Worm (Caenorhabditis elegans) whole organism, late embryonic: ENCODE measurements around the gene mdt-28.

Experiments used
- C08G9.2 ChIP-seq: sonication (generic microtip); optimal IDR thresholded peaks from 2 replicates; lab custom pipeline; 2016; ENCODE audit warnings: mild to moderate bottlenecking, missing genetic modification characterization, moderate library complexity, missing compliant biosample characterization
- C38D4.7 ChIP-seq: fragments of 200-800 bp; sonication (Bioruptor generic); optimal IDR thresholded peaks from 2 replicates; lab custom pipeline; 2018; ENCODE audit warnings: mild to moderate bottlenecking, missing genetic modification characterization, moderate library complexity, missing compliant biosample characterization
- F13H6.1 ChIP-seq: sonication (generic microtip); optimal IDR thresholded peaks from 2 replicates; lab custom pipeline; 2016; ENCODE audit warnings: missing genetic modification characterization, missing compliant biosample characterization
- K02D7.2 ChIP-seq: sonication (generic microtip); optimal IDR thresholded peaks from 2 replicates; lab custom pipeline; 2017; ENCODE audit warnings: mild to moderate bottlenecking, missing genetic modification characterization, missing compliant biosample characterization
- K09A11.1 ChIP-seq: sonication (generic microtip); optimal IDR thresholded peaks from 2 replicates; lab custom pipeline; 2017; ENCODE audit warnings: antibody characterized with exemption, mild to moderate bottlenecking, missing genetic modification characterization, missing compliant biosample characterization; ENCODE audit not compliant: insufficient read depth
- T23F11.4 ChIP-seq: fragments of 200-800 bp; sonication (Bioruptor generic); optimal IDR thresholded peaks from 2 replicates; lab custom pipeline; 2018; ENCODE audit warnings: mild to moderate bottlenecking, missing genetic modification characterization, missing compliant biosample characterization
- ceh-14 ChIP-seq: sonication (generic microtip); optimal IDR thresholded peaks from 2 replicates; lab custom pipeline; 2016; ENCODE audit warnings: missing genotype, missing genetic modification characterization, missing compliant biosample characterization
- ceh-18 ChIP-seq: sonication (generic microtip); optimal IDR thresholded peaks from 2 replicates; lab custom pipeline; 2016; ENCODE audit warnings: missing genetic modification characterization, missing compliant biosample characterization
- ceh-19 ChIP-seq: fragments of 200-800 bp; sonication (Bioruptor generic); optimal IDR thresholded peaks from 2 replicates; lab custom pipeline; 2018; ENCODE audit warnings: mild to moderate bottlenecking, missing genetic modification characterization, missing compliant biosample characterization
- ceh-2 ChIP-seq: sonication (generic microtip); optimal IDR thresholded peaks from 2 replicates; lab custom pipeline; 2016; ENCODE audit warnings: missing genotype, missing genetic modification characterization, missing compliant biosample characterization
- ceh-22 ChIP-seq: sonication (generic microtip); optimal IDR thresholded peaks from 2 replicates; lab custom pipeline; 2017; ENCODE audit warnings: missing biosample characterization, missing genetic modification characterization
- ceh-24 ChIP-seq: sonication (generic microtip); optimal IDR thresholded peaks from 2 replicates; lab custom pipeline; 2016; ENCODE audit warnings: mild to moderate bottlenecking, missing genetic modification characterization, missing compliant biosample characterization
- ceh-34 ChIP-seq: sonication (generic microtip); optimal IDR thresholded peaks from 2 replicates; lab custom pipeline; 2016; ENCODE audit warnings: mild to moderate bottlenecking, missing genetic modification characterization, missing compliant biosample characterization
- ceh-45 ChIP-seq: fragments of 200-800 bp; sonication (Bioruptor generic); IDR thresholded peaks from 2 replicates; pipeline ENCODE4 v1.3.6; 2022; ENCODE audit warnings: missing genetic modification reagents, missing genetic modification characterization, missing compliant biosample characterization
- che-1 ChIP-seq: sonication (generic microtip); optimal IDR thresholded peaks from 2 replicates; lab custom pipeline; 2016; ENCODE audit warnings: mild to moderate bottlenecking, missing genetic modification characterization, missing compliant biosample characterization
- dmd-4 ChIP-seq: sonication (generic microtip); optimal IDR thresholded peaks from 2 replicates; lab custom pipeline; 2016; ENCODE audit warnings: borderline replicate concordance, missing genetic modification characterization, missing compliant biosample characterization
- dve-1 ChIP-seq: sonication (generic microtip); optimal IDR thresholded peaks from 2 replicates; lab custom pipeline; 2017; ENCODE audit warnings: antibody characterized with exemption, mild to moderate bottlenecking, missing genetic modification characterization, missing compliant biosample characterization
- elt-2 ChIP-seq: sonication (generic microtip); optimal IDR thresholded peaks from 2 replicates; lab custom pipeline; 2016; ENCODE audit warnings: missing genetic modification reagents, missing genetic modification characterization, missing compliant biosample characterization
- elt-4 ChIP-seq: sonication (generic microtip); optimal IDR thresholded peaks from 2 replicates; lab custom pipeline; 2016; ENCODE audit warnings: missing genetic modification characterization, missing compliant biosample characterization
- ets-4 ChIP-seq: sonication (generic microtip); optimal IDR thresholded peaks from 2 replicates; lab custom pipeline; 2016; ENCODE audit warnings: missing genetic modification characterization, missing compliant biosample characterization
- eyg-1 ChIP-seq: sonication (generic microtip); optimal IDR thresholded peaks from 2 replicates; lab custom pipeline; 2016; ENCODE audit warnings: missing genotype, missing genetic modification characterization, missing compliant biosample characterization
- fax-1 ChIP-seq: sonication (generic microtip); optimal IDR thresholded peaks from 2 replicates; lab custom pipeline; 2016; ENCODE audit warnings: missing genotype, missing genetic modification characterization, missing compliant biosample characterization
- fkh-10 ChIP-seq: fragments of 150-350 bp; optimal IDR thresholded peaks from 2 replicates; lab custom pipeline; 2014; ENCODE audit warnings: missing biosample characterization, missing genetic modification reagents, missing genetic modification characterization
- hlh-13 ChIP-seq: fragments of 200-800 bp; sonication (Bioruptor generic); optimal IDR thresholded peaks from 2 replicates; lab custom pipeline; 2018; ENCODE audit warnings: mild to moderate bottlenecking, missing genetic modification characterization, missing compliant biosample characterization
- hlh-15 ChIP-seq: sonication (generic microtip); optimal IDR thresholded peaks from 2 replicates; lab custom pipeline; 2016; ENCODE audit warnings: missing genetic modification characterization, missing compliant biosample characterization
- hlh-30 ChIP-seq: sonication (generic microtip); optimal IDR thresholded peaks from 2 replicates; lab custom pipeline; 2017; ENCODE audit warnings: antibody characterized with exemption, missing genetic modification characterization, missing compliant biosample characterization; ENCODE audit not compliant: insufficient read depth
- hlh-6 ChIP-seq: sonication (generic microtip); optimal IDR thresholded peaks from 2 replicates; lab custom pipeline; 2016; ENCODE audit warnings: missing genotype, missing genetic modification characterization, missing compliant biosample characterization
- lim-6 ChIP-seq: sonication (generic microtip); optimal IDR thresholded peaks from 2 replicates; lab custom pipeline; 2016; ENCODE audit warnings: missing genetic modification characterization, missing compliant biosample characterization
- lin-11 ChIP-seq: fragments of 200-800 bp; sonication (Bioruptor generic); optimal IDR thresholded peaks from 2 replicates; lab custom pipeline; 2018; ENCODE audit warnings: mild to moderate bottlenecking, missing genetic modification characterization, missing compliant biosample characterization
- madf-2 ChIP-seq: sonication (generic microtip); optimal IDR thresholded peaks from 2 replicates; lab custom pipeline; 2017; ENCODE audit warnings: missing genetic modification characterization, missing compliant biosample characterization
- mec-3 ChIP-seq: sonication (generic microtip); optimal IDR thresholded peaks from 2 replicates; lab custom pipeline; 2016; ENCODE audit warnings: borderline replicate concordance, missing genetic modification characterization, missing compliant biosample characterization
- nhr-11 ChIP-seq: fragments of 150-350 bp; optimal IDR thresholded peaks from 2 replicates; lab custom pipeline; 2014; ENCODE audit warnings: missing biosample characterization, missing genetic modification characterization
- nhr-232 ChIP-seq: sonication (generic microtip); optimal IDR thresholded peaks from 2 replicates; lab custom pipeline; 2016; ENCODE audit warnings: missing genetic modification characterization, missing compliant biosample characterization
- npax-4 ChIP-seq: sonication (generic microtip); optimal IDR thresholded peaks from 2 replicates; lab custom pipeline; 2016; ENCODE audit warnings: missing genetic modification characterization, missing compliant biosample characterization
- pag-3 ChIP-seq: sonication (generic microtip); optimal IDR thresholded peaks from 2 replicates; lab custom pipeline; 2016; ENCODE audit warnings: missing compliant biosample characterization, missing genetic modification characterization, borderline replicate concordance
- pat-9 ChIP-seq: fragments of 200-800 bp; sonication (Bioruptor generic); optimal IDR thresholded peaks from 2 replicates; lab custom pipeline; 2018; ENCODE audit warnings: mild to moderate bottlenecking, missing genetic modification characterization, moderate library complexity, missing compliant biosample characterization
- pha-2 ChIP-seq: sonication (generic microtip); optimal IDR thresholded peaks from 2 replicates; lab custom pipeline; 2017; ENCODE audit warnings: mild to moderate bottlenecking, missing genetic modification characterization, missing compliant biosample characterization
- pqm-1 ChIP-seq: sonication (generic microtip); optimal IDR thresholded peaks from 2 replicates; lab custom pipeline; 2016; ENCODE audit warnings: missing genetic modification characterization, missing compliant biosample characterization
- pros-1 ChIP-seq: fragments of 150-350 bp; optimal IDR thresholded peaks from 2 replicates; lab custom pipeline; 2014; ENCODE audit warnings: missing biosample characterization, missing genetic modification reagents, missing genetic modification characterization
- ref-2 ChIP-seq: sonication (generic microtip); optimal IDR thresholded peaks from 2 replicates; lab custom pipeline; 2016; ENCODE audit warnings: missing genetic modification characterization, missing compliant biosample characterization
- sdc-2 ChIP-seq: sonication (generic microtip); optimal IDR thresholded peaks from 2 replicates; lab custom pipeline; 2016; ENCODE audit warnings: missing genotype, missing genetic modification characterization, missing compliant biosample characterization
- sox-2 ChIP-seq: fragments of 200-800 bp; sonication (Bioruptor generic); IDR thresholded peaks from 2 replicates; pipeline ENCODE4 v1.3.6; 2022; ENCODE audit warnings: missing genetic modification reagents, missing genetic modification characterization, missing compliant biosample characterization
- sox-4 ChIP-seq: sonication (generic microtip); optimal IDR thresholded peaks from 2 replicates; lab custom pipeline; 2017; ENCODE audit warnings: mild to moderate bottlenecking, missing genetic modification characterization, inconsistent platforms, missing compliant biosample characterization
- syd-9 ChIP-seq: sonication (generic microtip); optimal IDR thresholded peaks from 2 replicates; lab custom pipeline; 2016; ENCODE audit warnings: mild to moderate bottlenecking, missing genetic modification characterization, moderate library complexity, missing compliant biosample characterization
- tbx-2 ChIP-seq: sonication (generic microtip); optimal IDR thresholded peaks from 2 replicates; lab custom pipeline; 2016; ENCODE audit warnings: missing genetic modification characterization, missing compliant biosample characterization
- tbx-7 ChIP-seq: sonication (generic microtip); optimal IDR thresholded peaks from 2 replicates; lab custom pipeline; 2016; ENCODE audit warnings: missing genotype, missing genetic modification characterization, missing compliant biosample characterization
- unc-3 ChIP-seq, 2 experiments: fragments of 200-800 bp in 1 of 2; sonication (Bioruptor generic) in 1 of 2; sonication (generic microtip) in 1 of 2; conservative IDR thresholded peaks in 1 of 2; optimal IDR thresholded peaks in 1 of 2; 2 replicates each; pipeline versions ENCODE4 v1.3.6 to Lab custom; 2016 to 2022; ENCODE audit warnings: missing compliant biosample characterization in 2 of 2, missing genetic modification characterization in 2 of 2, missing genetic modification reagents in 1 of 2
- zip-5 ChIP-seq: sonication (generic microtip); optimal IDR thresholded peaks from 2 replicates; lab custom pipeline; 2016; ENCODE audit warnings: missing genetic modification characterization, missing compliant biosample characterization
- ztf-16 ChIP-seq: sonication (generic microtip); optimal IDR thresholded peaks from 2 replicates; lab custom pipeline; 2017; ENCODE audit warnings: missing genetic modification characterization, missing compliant biosample characterization

mdt-28 gene

ce11 chrV:15553869-15554268 is 21.3 kb downstream of the mdt-28 start (continued):
- no peak for TF ChIP-seq elt-4 (tag; lab: Kevin White, UChicago)
- peak; percentile 38 for TF ChIP-seq K02D7.2
- no peak for TF ChIP-seq zip-5
- TF ChIP-seq ceh-45, result 0 out of 2 replicates have a peak, but pooled peaks have one; percentile 41
- TF ChIP-seq sdc-2 (tag; lab: Kevin White, UChicago), result no peak
- peak; percentile 71 for TF ChIP-seq hlh-6 (tag; lab: Kevin White, UChicago)
- TF ChIP-seq ztf-16 (tag; lab: Kevin White, UChicago), result no peak
- TF ChIP-seq dve-1 (tag; lab: Kevin White, UChicago), result peak; percentile 1
- no peak for TF ChIP-seq T23F11.4
- TF ChIP-seq eyg-1, result no peak
- TF ChIP-seq mec-3 (tag; lab: Kevin White, UChicago), result no peak
- TF ChIP-seq C38D4.7 (GFP tag; lab: Kevin White, UChicago), result peak; percentile 35

ce11 chrV:15551642-15552041 is 23.6 kb downstream of the mdt-28 start:
- peak; percentile 46 for TF ChIP-seq fkh-10 (GFP tag; lab: Kevin White, UChicago)
- no peak for TF ChIP-seq nhr-11 (tag; lab: Kevin White, UChicago)
- peak; percentile 75 for TF ChIP-seq syd-9 (tag; lab: Kevin White, UChicago)
- TF ChIP-seq pat-9, result peak; percentile 75
- peak; percentile 68 for TF ChIP-seq npax-4
- TF ChIP-seq ceh-24 (tag; lab: Kevin White, UChicago), result peak; percentile 28
- TF ChIP-seq ceh-19 (GFP tag; lab: Kevin White, UChicago), result peak; percentile 84
- TF ChIP-seq F13H6.1 (tag; lab: Kevin White, UChicago), result peak; percentile 74
- peak; percentile 72 for TF ChIP-seq madf-2 (tag; lab: Kevin White, UChicago)
- peak; percentile 68 for TF ChIP-seq unc-3 (GFP tag; conservative IDR thresholded peaks at IDR 0.05; lab: Robert Waterston, UW)
- TF ChIP-seq unc-3 (tag; optimal IDR thresholded peaks at IDR 0.05; lab: Kevin White, UChicago), result peak; percentile 53
- TF ChIP-seq T23F11.4, result peak; percentile 79
- TF ChIP-seq ceh-34, result peak; percentile 76
- no peak for TF ChIP-seq elt-4 (tag; lab: Kevin White, UChicago)
- peak; percentile 84 for TF ChIP-seq pha-2 (tag; lab: Kevin White, UChicago)
- TF ChIP-seq K09A11.1 (tag; lab: Kevin White, UChicago), result peak; percentile 49
- TF ChIP-seq sox-4 (tag; lab: Kevin White, UChicago), result peak; percentile 75
- peak; percentile 28 for TF ChIP-seq zip-5
- TF ChIP-seq hlh-30, result peak; percentile 89
- TF ChIP-seq C08G9.2 (tag; lab: Kevin White, UChicago), result peak; percentile 79
- TF ChIP-seq tbx-2 (tag; lab: Kevin White, UChicago), result peak; percentile 73
- TF ChIP-seq lin-11 (tag; lab: Kevin White, UChicago), result peak; percentile 78
- peak; percentile 9 for TF ChIP-seq ets-4
- peak; percentile 43 for TF ChIP-seq tbx-7 (tag; lab: Kevin White, UChicago)
- TF ChIP-seq dmd-4 (tag; lab: Kevin White, UChicago), result peak; percentile 74
- peak; percentile 17 for TF ChIP-seq pag-3 (tag; lab: Kevin White, UChicago)
- peak; percentile 76 for TF ChIP-seq hlh-13 (GFP tag; lab: Kevin White, UChicago)
- peak; percentile 79; the same call in 1 of the 2 replicates for TF ChIP-seq ceh-45
- TF ChIP-seq K02D7.2, result peak; percentile 61
- no peak for TF ChIP-seq lim-6
- TF ChIP-seq ceh-2, result peak; percentile 79
- peak; percentile 74 for TF ChIP-seq elt-2 (tag; lab: Kevin White, UChicago)
- peak; percentile 54 for TF ChIP-seq hlh-15 (tag; lab: Kevin White, UChicago)
- peak; percentile 80 for TF ChIP-seq che-1
- TF ChIP-seq nhr-232, result peak; percentile 73
- TF ChIP-seq ceh-14 (tag; lab: Kevin White, UChicago), result peak; percentile 84
- TF ChIP-seq pros-1 (tag; lab: Kevin White, UChicago), result no peak
- peak; percentile 81 for TF ChIP-seq ref-2 (tag; lab: Kevin White, UChicago)
- TF ChIP-seq ceh-22, result no peak
- TF ChIP-seq fax-1, result peak; percentile 55
- TF ChIP-seq ceh-18 (tag; lab: Kevin White, UChicago), result peak; percentile 69
- peak; percentile 67; the same call in 1 of the 2 replicates for TF ChIP-seq sox-2 (GFP tag; lab: Robert Waterston, UW)
- peak; percentile 36 for TF ChIP-seq pqm-1 (tag; lab: Kevin White, UChicago)
